Worm (Caenorhabditis elegans): ENCODE data around the gene ril-2.

ce11 chrV:12564902-12565301 lies 34.1 kb downstream of the ril-2 start:
- TF ChIP-seq W03F9.2 (tag; optimal IDR thresholded peaks at IDR 0.05), result no peak
- no peak for TF ChIP-seq him-1 (tag; optimal IDR thresholded peaks at IDR 0.05)
- TF ChIP-seq dao-5 (tag; optimal IDR thresholded peaks at IDR 0.05), result no peak

Data from whole organism, L4/young adult.